Worm (Caenorhabditis elegans) whole organism, L1 larva: ENCODE measurements around the gene T27F7.12.
A peak's percentile ranks its signal among the peaks of the same experiment; 100 is the strongest.

Experiments used
- C04F5.9 ChIP-seq: sonication (generic microtip); optimal IDR thresholded peaks from 2 replicates; lab custom pipeline; 2016; ENCODE audit warnings: missing genetic modification characterization, missing compliant biosample characterization
- F16B12.6 ChIP-seq: fragments of 150-350 bp; optimal IDR thresholded peaks from 2 replicates; lab custom pipeline; 2014; ENCODE audit warnings: missing biosample characterization, missing genetic modification characterization
- aha-1 ChIP-seq: fragments of 150-350 bp; optimal IDR thresholded peaks from 2 replicates; lab custom pipeline; 2014; ENCODE audit warnings: missing biosample characterization, missing genetic modification characterization
- alr-1 ChIP-seq: fragments of 200-800 bp; sonication (Bioruptor generic); optimal IDR thresholded peaks from 2 replicates; lab custom pipeline; 2018; ENCODE audit warnings: borderline replicate concordance, mild to moderate bottlenecking, missing genetic modification characterization, missing compliant biosample characterization
- blmp-1 ChIP-seq: fragments of 150-350 bp; optimal IDR thresholded peaks from 2 replicates; lab custom pipeline; 2014; ENCODE audit warnings: missing biosample characterization, missing genetic modification characterization
- ceh-63 ChIP-seq: fragments of 200-800 bp; sonication (Bioruptor generic); optimal IDR thresholded peaks from 2 replicates; lab custom pipeline; 2018; ENCODE audit warnings: mild to moderate bottlenecking, missing genetic modification characterization, missing compliant biosample characterization
- ceh-8 ChIP-seq: fragments of 200-800 bp; sonication (Bioruptor generic); optimal IDR thresholded peaks from 2 replicates; lab custom pipeline; 2018; ENCODE audit warnings: mild to moderate bottlenecking, missing genetic modification characterization, moderate library complexity, missing compliant biosample characterization
- ceh-82 ChIP-seq, 3 experiments: fragments of 150-350 bp in 1 of 3; sonication (generic microtip) in 2 of 3; optimal IDR thresholded peaks; 2 replicates each; lab custom pipeline; 2014 to 2017; ENCODE audit warnings: missing biosample characterization in 3 of 3, missing genetic modification characterization in 3 of 3
- ceh-88 ChIP-seq: fragments of 200-800 bp; sonication (Bioruptor generic); IDR thresholded peaks from 2 replicates; pipeline ENCODE4 v1.3.6; 2022; ENCODE audit warnings: missing genetic modification characterization, missing compliant biosample characterization
- ceh-90 ChIP-seq: sonication (generic microtip); optimal IDR thresholded peaks from 2 replicates; lab custom pipeline; 2016; ENCODE audit warnings: missing genetic modification characterization, missing compliant biosample characterization
- ces-1 ChIP-seq: fragments of 150-350 bp; optimal IDR thresholded peaks from 2 replicates; lab custom pipeline; 2014; ENCODE audit warnings: missing biosample characterization, missing genetic modification reagents, missing genetic modification characterization
- dpl-1 ChIP-seq, 3 experiments: fragments of 150-350 bp in 2 of 3; sonication (generic microtip) in 1 of 3; optimal IDR thresholded peaks; 2 replicates each; lab custom pipeline; 2014 to 2017; ENCODE audit warnings: missing biosample characterization in 3 of 3, missing genetic modification characterization in 3 of 3, missing genetic modification reagents in 3 of 3
- dsc-1 ChIP-seq: sonication (generic microtip); optimal IDR thresholded peaks from 2 replicates; lab custom pipeline; 2016; ENCODE audit warnings: mild to moderate bottlenecking, missing genetic modification characterization, missing compliant biosample characterization
- efl-1 ChIP-seq, 4 experiments: fragments of 150-350 bp; optimal IDR thresholded peaks in 3 of 4; peaks in 1 of 4; 1 replicate in 1 of 4; 2 replicates in 3 of 4; lab custom pipeline; 2014; ENCODE audit warnings: missing biosample characterization in 2 of 4, missing genetic modification characterization in 2 of 4, missing genetic modification reagents in 2 of 4
- efl-3 ChIP-seq: fragments of 200-800 bp; sonication (Bioruptor generic); optimal IDR thresholded peaks from 2 replicates; lab custom pipeline; 2018; ENCODE audit warnings: mild to moderate bottlenecking, missing genetic modification characterization, missing compliant biosample characterization
- elt-3 ChIP-seq, 6 experiments: fragments of 150-350 bp in 1 of 6; sonication (generic microtip); optimal IDR thresholded peaks; 2 replicates each; lab custom pipeline; 2017 to 2018; ENCODE audit warnings: missing biosample characterization in 6 of 6, missing genetic modification characterization in 6 of 6, inconsistent platforms in 1 of 6
- ets-5 ChIP-seq: fragments of 200-800 bp; sonication (Bioruptor generic); IDR thresholded peaks from 2 replicates; pipeline ENCODE4 v1.3.6; 2022; ENCODE audit warnings: missing genetic modification characterization, missing compliant biosample characterization
- fkh-10 ChIP-seq: sonication (generic microtip); optimal IDR thresholded peaks from 2 replicates; lab custom pipeline; 2017; ENCODE audit warnings: missing biosample characterization, missing genetic modification reagents, missing genetic modification characterization
- fkh-8 ChIP-seq: sonication (generic microtip); optimal IDR thresholded peaks from 2 replicates; lab custom pipeline; 2016; ENCODE audit warnings: mild to moderate bottlenecking, missing genetic modification characterization, missing compliant biosample characterization
- hlh-4 ChIP-seq: sonication (generic microtip); optimal IDR thresholded peaks from 2 replicates; lab custom pipeline; 2016; ENCODE audit warnings: mild to moderate bottlenecking, missing genetic modification characterization, missing compliant biosample characterization
- irx-1 ChIP-seq: sonication (generic microtip); optimal IDR thresholded peaks from 2 replicates; lab custom pipeline; 2016; ENCODE audit warnings: missing genetic modification characterization, missing compliant biosample characterization
- isw-1 ChIP-seq: fragments of 200-800 bp; sonication (Bioruptor generic); IDR thresholded peaks from 2 replicates; pipeline ENCODE4 v1.3.6; 2022; ENCODE audit warnings: missing genetic modification characterization, missing compliant biosample characterization
- jun-1 ChIP-seq: fragments of 150-350 bp; optimal IDR thresholded peaks from 2 replicates; lab custom pipeline; 2014; ENCODE audit warnings: missing biosample characterization, missing genetic modification reagents, missing genetic modification characterization
- lir-3 ChIP-seq: sonication (generic microtip); optimal IDR thresholded peaks from 2 replicates; lab custom pipeline; 2016; ENCODE audit warnings: mild to moderate bottlenecking, missing genetic modification characterization, moderate library complexity, missing compliant biosample characterization; ENCODE audit not compliant: poor library complexity
- lsy-2 ChIP-seq, 2 experiments: fragments of 150-350 bp; optimal IDR thresholded peaks; 2 replicates each; lab custom pipeline; 2014; ENCODE audit warnings: missing biosample characterization in 2 of 2, missing genetic modification characterization in 2 of 2
- mep-1 ChIP-seq: fragments of 150-350 bp; optimal IDR thresholded peaks from 2 replicates; lab custom pipeline; 2014; ENCODE audit warnings: missing biosample characterization, missing genetic modification characterization
- nhr-12 ChIP-seq: sonication (generic microtip); optimal IDR thresholded peaks from 2 replicates; lab custom pipeline; 2017; ENCODE audit warnings: missing biosample characterization, missing genetic modification characterization
- nhr-19 ChIP-seq: fragments of 200-800 bp; sonication (Bioruptor generic); conservative IDR thresholded peaks from 2 replicates; pipeline ENCODE4 v1.3.6; 2022; ENCODE audit warnings: missing genetic modification characterization, missing compliant biosample characterization
- nhr-237 ChIP-seq: fragments of 150-350 bp; optimal IDR thresholded peaks from 2 replicates; lab custom pipeline; 2014; ENCODE audit warnings: missing biosample characterization, missing genetic modification characterization
- nhr-28 ChIP-seq: fragments of 150-350 bp; optimal IDR thresholded peaks from 2 replicates; lab custom pipeline; 2014; ENCODE audit warnings: missing biosample characterization, missing genetic modification characterization
- nhr-47 ChIP-seq: sonication (generic microtip); optimal IDR thresholded peaks from 2 replicates; lab custom pipeline; 2016; ENCODE audit warnings: mild to moderate bottlenecking, missing genetic modification characterization, moderate library complexity, missing compliant biosample characterization
- nhr-71 ChIP-seq: sonication (generic microtip); optimal IDR thresholded peaks from 2 replicates; lab custom pipeline; 2016; ENCODE audit warnings: mild to moderate bottlenecking, missing genetic modification characterization, moderate library complexity, missing compliant biosample characterization
- nhr-76 ChIP-seq: sonication (generic microtip); optimal IDR thresholded peaks from 2 replicates; lab custom pipeline; 2017; ENCODE audit warnings: missing biosample characterization, missing genetic modification characterization
- nhr-77 ChIP-seq: fragments of 150-350 bp; optimal IDR thresholded peaks from 2 replicates; lab custom pipeline; 2014; ENCODE audit warnings: missing biosample characterization, missing genetic modification characterization
- nhr-84 ChIP-seq: sonication (generic microtip); optimal IDR thresholded peaks from 2 replicates; lab custom pipeline; 2017; ENCODE audit warnings: missing biosample characterization, missing genetic modification characterization
- nhr-85 ChIP-seq: sonication (generic microtip); peaks from one replicate; lab custom pipeline; 2016; ENCODE audit warnings: missing genetic modification characterization, inconsistent platforms, missing compliant biosample characterization
- nhr-90 ChIP-seq: sonication (generic microtip); optimal IDR thresholded peaks from 2 replicates; lab custom pipeline; 2016; ENCODE audit warnings: mild to moderate bottlenecking, missing genetic modification characterization, missing compliant biosample characterization; ENCODE audit not compliant: poor library complexity
- pax-3 ChIP-seq: fragments of 200-800 bp; sonication (Bioruptor generic); optimal IDR thresholded peaks from 2 replicates; lab custom pipeline; 2018; ENCODE audit warnings: mild to moderate bottlenecking, missing genetic modification characterization, moderate library complexity, missing compliant biosample characterization
- pqm-1 ChIP-seq: sonication (generic microtip); optimal IDR thresholded peaks from 3 replicates; lab custom pipeline; 2017; ENCODE audit warnings: missing biosample characterization, missing genetic modification characterization
- snpc-4 ChIP-seq: fragments of 150-350 bp; optimal IDR thresholded peaks from 2 replicates; lab custom pipeline; 2014; ENCODE audit warnings: missing biosample characterization, missing genetic modification characterization
- snu-23 ChIP-seq: sonication (generic microtip); optimal IDR thresholded peaks from 2 replicates; lab custom pipeline; 2016; ENCODE audit warnings: missing genetic modification characterization, missing compliant biosample characterization
- sox-4 ChIP-seq: sonication (generic microtip); optimal IDR thresholded peaks from 2 replicates; lab custom pipeline; 2016; ENCODE audit warnings: missing genetic modification characterization, missing compliant biosample characterization
- sptf-1 ChIP-seq: fragments of 150-350 bp; optimal IDR thresholded peaks from 2 replicates; lab custom pipeline; 2014; ENCODE audit warnings: missing biosample characterization, missing genetic modification characterization
- swsn-7 ChIP-seq: sonication (generic microtip); optimal IDR thresholded peaks from 2 replicates; lab custom pipeline; 2016; ENCODE audit warnings: missing genetic modification characterization, missing compliant biosample characterization
- tbx-2 ChIP-seq: sonication (generic microtip); optimal IDR thresholded peaks from 2 replicates; lab custom pipeline; 2016; ENCODE audit warnings: missing genetic modification characterization, missing compliant biosample characterization
- tlp-1 ChIP-seq: fragments of 150-350 bp; optimal IDR thresholded peaks from 2 replicates; lab custom pipeline; 2014; ENCODE audit warnings: missing biosample characterization, missing genetic modification characterization
- unc-130 ChIP-seq: fragments of 150-350 bp; optimal IDR thresholded peaks from 2 replicates; lab custom pipeline; 2017; ENCODE audit warnings: missing biosample characterization, missing genetic modification characterization, inconsistent platforms
- unc-30 ChIP-seq: sonication (generic microtip); optimal IDR thresholded peaks from 2 replicates; lab custom pipeline; 2017; ENCODE audit warnings: missing biosample characterization, missing genetic modification characterization
- unc-62 ChIP-seq: fragments of 150-350 bp; optimal IDR thresholded peaks from 2 replicates; lab custom pipeline; 2014; ENCODE audit warnings: missing biosample characterization, missing genetic modification reagents, missing genetic modification characterization
- unc-86 ChIP-seq: sonication (generic microtip); optimal IDR thresholded peaks from 2 replicates; lab custom pipeline; 2016; ENCODE audit warnings: missing genetic modification characterization, missing compliant biosample characterization
- unc-98 ChIP-seq: fragments of 200-800 bp; sonication (Bioruptor generic); IDR thresholded peaks from 2 replicates; pipeline ENCODE4 v1.3.6; 2022; ENCODE audit warnings: missing genetic modification characterization, missing compliant biosample characterization
- xbp-1 ChIP-seq: sonication (generic microtip); optimal IDR thresholded peaks from 2 replicates; lab custom pipeline; 2016; ENCODE audit warnings: missing genetic modification characterization, missing compliant biosample characterization
- ztf-4 ChIP-seq: fragments of 150-350 bp; optimal IDR thresholded peaks from 2 replicates; lab custom pipeline; 2014; ENCODE audit warnings: missing biosample characterization, missing genetic modification characterization

T27F7.12 gene

ce11 chrII:4993530-4994192, 3.8 kb downstream of the T27F7.12 start, which contains the start of the genes eif-1 and vps-24:
Gene eif-1, minus strand, starts transcription at chrII:4993580.
Gene vps-24, plus strand, starts transcription at chrII:4993998.
- TF ChIP-seq nhr-77 (tag; lab: Kevin White, UChicago) = no peak
- TF ChIP-seq tlp-1 (tag; lab: Kevin White, UChicago) = no peak
- TF ChIP-seq swsn-7 (tag; lab: Kevin White, UChicago) = peak; percentile 12
- TF ChIP-seq blmp-1 (tag; lab: Kevin White, UChicago) = peak; percentile 12
- TF ChIP-seq fkh-8 = peak; percentile 16
- TF ChIP-seq xbp-1 (tag; lab: Kevin White, UChicago) = peak; percentile 29
- TF ChIP-seq fkh-10 (GFP tag; lab: Kevin White, UChicago) = no peak
- TF ChIP-seq nhr-28 (tag; lab: Kevin White, UChicago) = no peak
- TF ChIP-seq unc-98 (GFP tag; lab: Robert Waterston, UW) = no peak
- no peak for TF ChIP-seq ets-5 (GFP tag; lab: Robert Waterston, UW)
- no peak for TF ChIP-seq ceh-8 (GFP tag; lab: Kevin White, UChicago)
- no peak for TF ChIP-seq jun-1 (tag; lab: Kevin White, UChicago)
- peak; percentile 57 to 64 for TF ChIP-seq efl-1 (optimal IDR thresholded peaks at IDR 0.05; lab: Kevin White, UChicago)
- peak; percentile 72 to 95 for TF ChIP-seq efl-1 (GFP tag; optimal IDR thresholded peaks at IDR 0.05 in 1 of 2; lab: Kevin White, UChicago)
- TF ChIP-seq irx-1 (tag; lab: Kevin White, UChicago) = peak; percentile 30
- no peak for TF ChIP-seq unc-86 (tag; lab: Kevin White, UChicago)
- no peak for TF ChIP-seq nhr-76 (tag; lab: Kevin White, UChicago)
- TF ChIP-seq lir-3 (tag; lab: Kevin White, UChicago) = peak; percentile 58
- TF ChIP-seq sptf-1 (tag; lab: Kevin White, UChicago) = no peak
- TF ChIP-seq nhr-12 (tag; lab: Kevin White, UChicago) = no peak
- no peak for TF ChIP-seq elt-3 (tag; optimal IDR thresholded peaks at IDR 0.05; lab: Kevin White, UChicago)
- peak; percentile 64 for TF ChIP-seq nhr-85 (tag; lab: Kevin White, UChicago)
- TF ChIP-seq snu-23 = peak; percentile 47
- no peak for TF ChIP-seq ceh-88 (GFP tag; lab: Robert Waterston, UW)
- TF ChIP-seq pax-3 = no peak
- no peak for TF ChIP-seq ces-1
- TF ChIP-seq nhr-90 (tag; lab: Kevin White, UChicago) = no peak
- TF ChIP-seq hlh-4 (tag; lab: Kevin White, UChicago) = no peak
- TF ChIP-seq alr-1 (tag; lab: Kevin White, UChicago) = no peak
- TF ChIP-seq sox-4 (tag; lab: Kevin White, UChicago) = no peak
- TF ChIP-seq nhr-71 (tag; lab: Kevin White, UChicago) = peak; percentile 55
- TF ChIP-seq C04F5.9 (tag; lab: Kevin White, UChicago) = no peak
- no peak for TF ChIP-seq nhr-84 (tag; lab: Kevin White, UChicago)
- no peak for TF ChIP-seq efl-3 (GFP tag; lab: Kevin White, UChicago)
- TF ChIP-seq ceh-63 (GFP tag; lab: Kevin White, UChicago) = no peak
- TF ChIP-seq isw-1 (GFP tag; lab: Robert Waterston, UW) = peak; percentile 39; the same call in 1 of the 2 replicates
- no peak for TF ChIP-seq ztf-4 (tag; lab: Kevin White, UChicago)
- no peak for TF ChIP-seq nhr-237 (tag; lab: Kevin White, UChicago)
- TF ChIP-seq tbx-2 (tag; lab: Kevin White, UChicago) = peak; percentile 47
- TF ChIP-seq pqm-1 (tag; lab: Kevin White, UChicago) = no peak
- peak; percentile 24 for TF ChIP-seq F16B12.6 (tag; lab: Kevin White, UChicago)
- peak; percentile 62 for TF ChIP-seq ceh-90 (tag; lab: Kevin White, UChicago)
- TF ChIP-seq unc-130 (tag; lab: Kevin White, UChicago) = no peak
- TF ChIP-seq aha-1 (tag; lab: Kevin White, UChicago) = no peak
- peak; percentile 30 for TF ChIP-seq dsc-1 (tag; lab: Kevin White, UChicago)
- peak; percentile 34 for TF ChIP-seq mep-1
- peak; percentile 53 to 74 for TF ChIP-seq lsy-2 (tag; optimal IDR thresholded peaks at IDR 0.05; lab: Kevin White, UChicago)
- peak; percentile 29 for TF ChIP-seq snpc-4 (tag; lab: Kevin White, UChicago)
- no peak for TF ChIP-seq unc-62 (GFP tag; lab: Kevin White, UChicago)
- no peak for TF ChIP-seq unc-30 (tag; lab: Kevin White, UChicago)
- TF ChIP-seq nhr-47 = peak; percentile 46
- peak in 1 of 3 experiments; percentile 65 for TF ChIP-seq ceh-82 (tag; optimal IDR thresholded peaks at IDR 0.05; lab: Kevin White, UChicago)
- peak; percentile 55 to 77 (median 59) for TF ChIP-seq dpl-1 (GFP tag; optimal IDR thresholded peaks at IDR 0.05; lab: Kevin White, UChicago)
- TF ChIP-seq nhr-19 (GFP tag; lab: Robert Waterston, UW) = no peak
